Comparison of ENCODE assay signal across 3 worm cellular contexts in the genomic region with DNA sequence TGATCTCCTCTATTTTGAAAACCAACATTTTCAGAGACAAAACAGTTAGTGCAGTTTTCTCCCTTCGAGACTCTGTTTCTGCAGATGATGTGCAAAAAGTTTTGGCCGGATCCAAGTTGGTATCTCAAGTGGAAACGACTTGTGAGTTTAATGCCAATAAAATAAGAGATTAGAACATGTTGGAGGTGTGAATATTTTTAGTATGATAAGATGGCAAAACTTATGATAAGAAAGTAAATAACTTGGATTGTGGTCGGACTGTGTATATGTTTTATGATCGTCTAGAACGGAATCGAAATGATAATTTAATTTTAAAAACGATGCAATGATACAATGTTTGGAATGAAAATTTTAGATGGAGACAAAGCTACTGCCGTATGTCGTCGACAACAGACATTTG.
TF ChIP-seq lines count a peak whose summit lies in the region.

No protein-coding gene starts in this region.

TF ChIP-seq in whole organism, L1 larva, 84 proteins besides CTCF, POLR2A, EP300 and RAD21:
- TF ChIP-seq efl-1 (optimal IDR thresholded peaks at IDR 0.05; lab: Kevin White, UChicago): no peak
- no peak for TF ChIP-seq efl-1 (GFP tag; optimal IDR thresholded peaks at IDR 0.05 in 1 of 2; lab: Kevin White, UChicago)
- no peak for TF ChIP-seq ztf-4 (tag; optimal IDR thresholded peaks at IDR 0.05; lab: Kevin White, UChicago)
- TF ChIP-seq elt-2 (tag; optimal IDR thresholded peaks at IDR 0.05; lab: Kevin White, UChicago): peak; percentile 67
- no peak for TF ChIP-seq pag-3 (tag; optimal IDR thresholded peaks at IDR 0.05; lab: Kevin White, UChicago; ENCODE audit: borderline replicate concordance, insufficient read depth)
- no peak for TF ChIP-seq hlh-17 (GFP tag; optimal IDR thresholded peaks at IDR 0.05; lab: Kevin White, UChicago; ENCODE audit: borderline replicate concordance)

TF ChIP-seq in whole organism, L3 larva, 47 proteins besides CTCF, POLR2A, EP300 and RAD21:
- TF ChIP-seq zag-1 (tag; optimal IDR thresholded peaks at IDR 0.05; lab: Kevin White, UChicago) (no peak), egl-5 (tag; optimal IDR thresholded peaks at IDR 0.05; lab: Kevin White, UChicago) (no peak), ztf-11 (tag; optimal IDR thresholded peaks at IDR 0.05; lab: Kevin White, UChicago) (no peak), elt-2 (tag; optimal IDR thresholded peaks at IDR 0.05; lab: Kevin White, UChicago) (peak; percentile 54), mml-1 (tag; optimal IDR thresholded peaks at IDR 0.05; lab: Kevin White, UChicago) (no peak)

TF ChIP-seq in whole organism, L4 larva, 104 proteins besides CTCF, POLR2A, EP300 and RAD21:
- TF ChIP-seq tag-97 (GFP tag; IDR thresholded peaks at IDR 0.05; lab: Robert Waterston, UW): no peak
- peak; percentile 32 for TF ChIP-seq pqm-1 (tag; optimal IDR thresholded peaks at IDR 0.05; lab: Kevin White, UChicago)
TF ChIP-seq in whole organism, L4 larva: peak in this region for 1.
